Fruit fly (Drosophila melanogaster): ENCODE measurements around the gene CG12535.

Gene CG12535

DNA sequence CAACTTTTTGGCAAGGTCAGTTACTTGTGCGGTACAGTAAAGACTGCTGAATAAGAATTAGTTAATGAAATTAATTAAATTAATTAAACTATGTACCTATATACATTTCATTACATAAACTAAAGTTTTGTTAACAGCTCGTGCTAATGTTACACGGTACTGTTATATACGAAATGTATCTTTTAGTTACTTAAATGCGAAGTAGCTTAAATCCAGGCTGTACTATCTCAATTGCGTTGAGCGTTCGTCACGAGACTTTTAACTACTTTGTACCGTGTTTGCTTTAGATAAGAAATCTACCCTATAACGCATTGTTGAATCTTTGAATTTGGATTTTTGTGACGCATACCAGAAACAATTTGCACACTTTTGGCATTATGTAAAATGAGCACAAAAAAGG is 49.5 kb downstream of the CG12535 start (continued):
- no peak for TF ChIP-seq CrebB (tag; optimal IDR thresholded peaks at IDR 0.05)
- peak; percentile 22 for TF ChIP-seq CG9817 (tag; optimal IDR thresholded peaks at IDR 0.05)
- no peak for TF ChIP-seq CG5180 (GFP tag; optimal IDR thresholded peaks at IDR 0.05)
- TF ChIP-seq Hmx (GFP tag; optimal IDR thresholded peaks at IDR 0.05): peak; percentile 50
- TF ChIP-seq cad (GFP tag; optimal IDR thresholded peaks at IDR 0.05): no peak
- peak; percentile 28; the same call in 1 of the 2 replicates for TF ChIP-seq Taf1 (GFP tag; IDR thresholded peaks at IDR 0.05)
- TF ChIP-seq gsb (GFP tag; IDR thresholded peaks at IDR 0.05): peak; percentile 22; the same call in 1 of the 2 replicates
- TF ChIP-seq Ets65A (GFP tag): peak; percentile 34
- TF ChIP-seq CG6689 (GFP tag; IDR thresholded peaks at IDR 0.05): peak; percentile 14; the same call in 1 of the 2 replicates
- TF ChIP-seq CG15073 (GFP tag; optimal IDR thresholded peaks at IDR 0.05): no peak
- no peak for TF ChIP-seq CG6254 (GFP tag; optimal IDR thresholded peaks at IDR 0.05)
- TF ChIP-seq CG18476 (GFP tag; optimal IDR thresholded peaks at IDR 0.05): peak; percentile 11
- no peak for TF ChIP-seq ftz-f1 (GFP tag; optimal IDR thresholded peaks at IDR 0.05)
- no peak for TF ChIP-seq Vsx1 (GFP tag; optimal IDR thresholded peaks at IDR 0.05)
- no peak for TF ChIP-seq CG9609 (GFP tag; optimal IDR thresholded peaks at IDR 0.05)
- TF ChIP-seq btn (GFP tag; optimal IDR thresholded peaks at IDR 0.05): no peak
- peak; percentile 28 for TF ChIP-seq CG13424 (tag; optimal IDR thresholded peaks at IDR 0.05)
- no peak for TF ChIP-seq B-H2 (GFP tag; optimal IDR thresholded peaks at IDR 0.05)
- peak; percentile 57 for TF ChIP-seq CG9932 (GFP tag; IDR thresholded peaks at IDR 0.05)
- peak; percentile 69 for TF ChIP-seq slbo (GFP tag; IDR thresholded peaks at IDR 0.05)
- TF ChIP-seq nmo (GFP tag; optimal IDR thresholded peaks at IDR 0.05): peak; percentile 36
- TF ChIP-seq CoRest (tag; optimal IDR thresholded peaks at IDR 0.05): peak; percentile 29
- TF ChIP-seq trem (tag; optimal IDR thresholded peaks at IDR 0.05): no peak
- no peak for TF ChIP-seq unpg (GFP tag; optimal IDR thresholded peaks at IDR 0.05)
- TF ChIP-seq HLH54F (GFP tag; optimal IDR thresholded peaks at IDR 0.05): peak; percentile 39
- 0 out of 2 replicates have a peak, but pooled peaks have one; percentile 13 for TF ChIP-seq GATAe (GFP tag; conservative IDR thresholded peaks at IDR 0.05)
- no peak for TF ChIP-seq TFAM (GFP tag; optimal IDR thresholded peaks at IDR 0.05)
- no peak for TF ChIP-seq fd64A (GFP tag; optimal IDR thresholded peaks at IDR 0.05)
- no peak for TF ChIP-seq Six4 (GFP tag; optimal IDR thresholded peaks at IDR 0.05)
- peak; percentile 46 for TF ChIP-seq fd3F (GFP tag; optimal IDR thresholded peaks at IDR 0.05)
- TF ChIP-seq dysf (GFP tag; IDR thresholded peaks at IDR 0.05): peak; percentile 56; the same call in 2 of the 3 replicates
- peak; percentile 48 for TF ChIP-seq CG10147 (GFP tag; optimal IDR thresholded peaks at IDR 0.05)
- TF ChIP-seq CG18011 (GFP tag; optimal IDR thresholded peaks at IDR 0.05): no peak
- no peak for TF ChIP-seq Side (GFP tag; optimal IDR thresholded peaks at IDR 0.05)
- no peak; the same call in 2 of the 3 replicates for TF ChIP-seq CG17361 (GFP tag; IDR thresholded peaks at IDR 0.05)
- no peak for TF ChIP-seq CG14050 (GFP tag; IDR thresholded peaks at IDR 0.05)
- no peak for TF ChIP-seq CG8944 (GFP tag; optimal IDR thresholded peaks at IDR 0.05)
- peak; percentile 37 for TF ChIP-seq CG10209 (GFP tag; optimal IDR thresholded peaks at IDR 0.05)
- no peak for TF ChIP-seq NC2β (GFP tag; optimal IDR thresholded peaks at IDR 0.05)
- peak; percentile 37 for TF ChIP-seq Fer2 (tag; optimal IDR thresholded peaks at IDR 0.05)
- no peak for TF ChIP-seq CG32772 (GFP tag; IDR thresholded peaks at IDR 0.05)
- TF ChIP-seq Nf-YC (tag; optimal IDR thresholded peaks at IDR 0.05): no peak
- TF ChIP-seq CG18619 (GFP tag; optimal IDR thresholded peaks at IDR 0.05): peak; percentile 25
- no peak for TF ChIP-seq ab (GFP tag; optimal IDR thresholded peaks at IDR 0.05)
- TF ChIP-seq ash1 (GFP tag; optimal IDR thresholded peaks at IDR 0.05): no peak
- TF ChIP-seq CG1792 (GFP tag; optimal IDR thresholded peaks at IDR 0.05): no peak
- no peak for TF ChIP-seq CG7271 (tag; optimal IDR thresholded peaks at IDR 0.05)
- TF ChIP-seq ac (GFP tag; optimal IDR thresholded peaks at IDR 0.05): no peak
- peak; percentile 8 for TF ChIP-seq Oli (tag; optimal IDR thresholded peaks at IDR 0.05)
- TF ChIP-seq CG4854 (GFP tag; optimal IDR thresholded peaks at IDR 0.05): no peak
- peak; percentile 28 for TF ChIP-seq CG13775 (GFP tag; optimal IDR thresholded peaks at IDR 0.05)
